Worm (Caenorhabditis elegans) whole organism, mixed stage, embryonic: ENCODE results near the gene F53G2.2.

Experiments used
- ceh-39 ChIP-seq: fragments of 150-350 bp; optimal IDR thresholded peaks from 2 replicates; lab custom pipeline; 2014; ENCODE audit warnings: missing biosample characterization, missing genetic modification characterization
- drap-1 ChIP-seq: fragments of 200-800 bp; sonication (Bioruptor generic); optimal IDR thresholded peaks from 3 replicates; lab custom pipeline; 2018; ENCODE audit warnings: mild to moderate bottlenecking, missing genetic modification characterization, missing compliant biosample characterization
- elt-1 ChIP-seq: sonication (generic microtip); optimal IDR thresholded peaks from 2 replicates; lab custom pipeline; 2017; ENCODE audit warnings: missing genetic modification characterization, mild to moderate bottlenecking, missing compliant biosample characterization, antibody characterized with exemption, moderate library complexity, borderline replicate concordance; ENCODE audit not compliant: insufficient read depth
- elt-3 ChIP-seq: fragments of 150-350 bp; optimal IDR thresholded peaks from 2 replicates; lab custom pipeline; 2014; ENCODE audit warnings: missing biosample characterization, missing genetic modification characterization
- mep-1 ChIP-seq: fragments of 150-350 bp; optimal IDR thresholded peaks from 2 replicates; lab custom pipeline; 2017; ENCODE audit warnings: missing biosample characterization, missing genetic modification reagents, missing genetic modification characterization, inconsistent platforms
- nhr-12 ChIP-seq: fragments of 150-350 bp; optimal IDR thresholded peaks from 2 replicates; lab custom pipeline; 2014; ENCODE audit warnings: missing biosample characterization, missing genetic modification characterization
- nhr-2 ChIP-seq: fragments of 150-350 bp; optimal IDR thresholded peaks from 2 replicates; lab custom pipeline; 2014; ENCODE audit warnings: missing biosample characterization, missing genetic modification characterization
- nhr-76 ChIP-seq: sonication (generic microtip); optimal IDR thresholded peaks from 2 replicates; lab custom pipeline; 2017; ENCODE audit warnings: missing biosample characterization, missing genetic modification characterization
- pha-4 ChIP-seq: fragments of 150-350 bp; optimal IDR thresholded peaks from 2 replicates; lab custom pipeline; 2018; ENCODE audit warnings: missing biosample characterization, missing genetic modification reagents, missing genetic modification characterization
- tbx-8 ChIP-seq: fragments of 200-800 bp; sonication (Bioruptor generic); optimal IDR thresholded peaks from 2 replicates; lab custom pipeline; 2018; ENCODE audit warnings: mild to moderate bottlenecking, missing genetic modification characterization, moderate library complexity, missing compliant biosample characterization
- unc-39 ChIP-seq: fragments of 150-350 bp; optimal IDR thresholded peaks from 2 replicates; lab custom pipeline; 2014; ENCODE audit warnings: missing biosample characterization, missing genetic modification characterization
- unc-62 ChIP-seq: fragments of 150-350 bp; optimal IDR thresholded peaks from 2 replicates; lab custom pipeline; 2014; ENCODE audit warnings: missing biosample characterization, missing genetic modification reagents, missing genetic modification characterization
- zip-8 ChIP-seq: fragments of 150-350 bp; optimal IDR thresholded peaks from 2 replicates; lab custom pipeline; 2014; ENCODE audit warnings: missing biosample characterization, missing genetic modification characterization
- ztf-11 ChIP-seq: fragments of 150-350 bp; optimal IDR thresholded peaks from 2 replicates; lab custom pipeline; 2014; ENCODE audit warnings: missing biosample characterization, missing genetic modification characterization

- TF ChIP-seq nhr-12 (no peak), pha-4 (no peak), tbx-8 (GFP tag; lab: Kevin White, UChicago) (no peak), drap-1 (GFP tag; lab: Kevin White, UChicago) (no peak), nhr-2 (tag; lab: Kevin White, UChicago) (no peak), unc-39 (tag; lab: Kevin White, UChicago) (no peak), mep-1 (tag; lab: Kevin White, UChicago) (no peak), elt-3 (tag; lab: Kevin White, UChicago) (no peak), nhr-76 (tag; lab: Kevin White, UChicago) (no peak), zip-8 (tag; lab: Kevin White, UChicago) (no peak), ztf-11 (no peak), ceh-39 (tag; lab: Kevin White, UChicago) (no peak), unc-62 (no peak), elt-1 (tag; lab: Kevin White, UChicago) (no peak)
Measured at ce11 chrII:2445164-2445563, 36.6 kb upstream of the F53G2.2 start.
